Worm (Caenorhabditis elegans): ENCODE measurements around the gene C39B10.4.

C39B10.4 gene

ce11 chrX:10428557-10428956, 16.2 kb upstream of the C39B10.4 start, which contains the start of gene mig-15:
TSS of gene mig-15 (minus strand) at chrX:10428657.
- TF ChIP-seq unc-120 (tag; optimal IDR thresholded peaks at IDR 0.05; ENCODE audit: poor library complexity, severe bottlenecking), result no peak
- no peak for TF ChIP-seq sptf-1 (tag; optimal IDR thresholded peaks at IDR 0.05)
- no peak for TF ChIP-seq ceh-39 (tag; optimal IDR thresholded peaks at IDR 0.05)
- no peak for TF ChIP-seq unc-62 (GFP tag; optimal IDR thresholded peaks at IDR 0.05)
- no peak for TF ChIP-seq nhr-2 (tag; optimal IDR thresholded peaks at IDR 0.05)

ce11 chrX:10429203-10429602, 15.6 kb upstream of the C39B10.4 start:
- peak; percentile 16 for TF ChIP-seq blmp-1 (tag; optimal IDR thresholded peaks at IDR 0.05)
- TF ChIP-seq ham-2 (GFP tag; optimal IDR thresholded peaks at IDR 0.05), result peak; percentile 70
- TF ChIP-seq lin-13 (tag; optimal IDR thresholded peaks at IDR 0.05), result no peak
- TF ChIP-seq ces-1 (GFP tag; optimal IDR thresholded peaks at IDR 0.05), result no peak

ce11 chrX:10430866-10431265, 13.9 kb upstream of the C39B10.4 start:
- TF ChIP-seq bed-3 (GFP tag; optimal IDR thresholded peaks at IDR 0.05) (no peak), nhr-28 (tag; optimal IDR thresholded peaks at IDR 0.05) (no peak), elt-1 (tag; optimal IDR thresholded peaks at IDR 0.05; ENCODE audit: borderline replicate concordance, insufficient read depth) (peak; percentile 56), nhr-237 (tag; optimal IDR thresholded peaks at IDR 0.05) (no peak), ceh-83 (GFP tag; optimal IDR thresholded peaks at IDR 0.05) (no peak), ham-2 (GFP tag; optimal IDR thresholded peaks at IDR 0.05) (no peak)

- TF ChIP-seq nhr-237 (tag; optimal IDR thresholded peaks at IDR 0.05) (no peak), ham-2 (GFP tag; optimal IDR thresholded peaks at IDR 0.05) (no peak), snpc-4 (tag; optimal IDR thresholded peaks at IDR 0.05) (no peak), sem-2 (GFP tag; optimal IDR thresholded peaks at IDR 0.05) (no peak), zip-8 (tag; optimal IDR thresholded peaks at IDR 0.05) (no peak), tbx-8 (GFP tag; optimal IDR thresholded peaks at IDR 0.05) (no peak), sptf-1 (tag; optimal IDR thresholded peaks at IDR 0.05) (no peak), ces-1 (GFP tag; optimal IDR thresholded peaks at IDR 0.05) (no peak), elt-3 (tag; optimal IDR thresholded peaks at IDR 0.05) (no peak)
Observed at ce11 chrX:10432786-10433185, 12.0 kb upstream of the C39B10.4 start.

ce11 chrX:10433863-10434262, 10.9 kb upstream of the C39B10.4 start:
- TF ChIP-seq ceh-83 (GFP tag; optimal IDR thresholded peaks at IDR 0.05), result no peak

ce11 chrX:10435492-10435939, 9.3 kb upstream of the C39B10.4 start:
- TF ChIP-seq lsy-2 (tag; optimal IDR thresholded peaks at IDR 0.05), result peak; percentile 31
- TF ChIP-seq mep-1 (tag; optimal IDR thresholded peaks at IDR 0.05), result peak; percentile 59
- TF ChIP-seq unc-62 (GFP tag; optimal IDR thresholded peaks at IDR 0.05), result peak; percentile 83
- TF ChIP-seq cnd-1 (tag; optimal IDR thresholded peaks at IDR 0.05), result peak; percentile 38
- peak; percentile 87 for TF ChIP-seq ham-2 (GFP tag; optimal IDR thresholded peaks at IDR 0.05)
- TF ChIP-seq unc-120 (tag; optimal IDR thresholded peaks at IDR 0.05; ENCODE audit: poor library complexity, severe bottlenecking), result peak; percentile 95
- TF ChIP-seq tbx-8 (GFP tag; optimal IDR thresholded peaks at IDR 0.05), result peak; percentile 34
- TF ChIP-seq nhr-237 (tag; optimal IDR thresholded peaks at IDR 0.05), result no peak
- no peak for TF ChIP-seq nhr-28 (tag; optimal IDR thresholded peaks at IDR 0.05)
- peak; percentile 39 for TF ChIP-seq lin-13 (tag; optimal IDR thresholded peaks at IDR 0.05)
- peak; percentile 75 for TF ChIP-seq sptf-1 (tag; optimal IDR thresholded peaks at IDR 0.05)
- no peak for TF ChIP-seq ceh-39 (tag; optimal IDR thresholded peaks at IDR 0.05)
- TF ChIP-seq lin-32 (GFP tag; optimal IDR thresholded peaks at IDR 0.05), result no peak
- no peak for TF ChIP-seq bed-3 (GFP tag; optimal IDR thresholded peaks at IDR 0.05)
- no peak for TF ChIP-seq mab-5 (tag; optimal IDR thresholded peaks at IDR 0.05)
- no peak for TF ChIP-seq nhr-76 (tag; optimal IDR thresholded peaks at IDR 0.05)
- TF ChIP-seq blmp-1 (tag; optimal IDR thresholded peaks at IDR 0.05), result no peak
- TF ChIP-seq mls-2 (tag; optimal IDR thresholded peaks at IDR 0.05), result peak; percentile 73
- TF ChIP-seq ces-1 (GFP tag; optimal IDR thresholded peaks at IDR 0.05), result peak; percentile 74
- TF ChIP-seq pha-4 (tag; optimal IDR thresholded peaks at IDR 0.05), result peak; percentile 84
- TF ChIP-seq hlh-1 (tag; optimal IDR thresholded peaks at IDR 0.05), result peak; percentile 69
- TF ChIP-seq nhr-2 (tag; optimal IDR thresholded peaks at IDR 0.05), result no peak
- TF ChIP-seq ztf-11 (tag; optimal IDR thresholded peaks at IDR 0.05), result peak; percentile 85
- no peak for TF ChIP-seq nhr-12 (tag; optimal IDR thresholded peaks at IDR 0.05)
- TF ChIP-seq ceh-43 (GFP tag; optimal IDR thresholded peaks at IDR 0.05), result peak; percentile 3
- peak; percentile 71 for TF ChIP-seq M03D4.4 (tag; optimal IDR thresholded peaks at IDR 0.05)
